Worm (Caenorhabditis elegans) whole organism, young adult: ENCODE results near the gene acdh-12.

Source experiments
- B0019.2 ChIP-seq: fragments of 200-800 bp; sonication (Bioruptor generic); conservative IDR thresholded peaks from 2 replicates; pipeline ENCODE4 v1.3.6; 2022; ENCODE audit warnings: missing genetic modification reagents, missing genetic modification characterization, missing compliant biosample characterization
- B0035.1 ChIP-seq: sonication (generic microtip); optimal IDR thresholded peaks from 2 replicates; lab custom pipeline; 2016; ENCODE audit warnings: missing genetic modification characterization, mild to moderate bottlenecking, missing compliant biosample characterization, missing genotype, missing genetic modification reagents
- C06A6.2 ChIP-seq: fragments of 200-800 bp; sonication (Bioruptor generic); conservative IDR thresholded peaks from 2 replicates; pipeline ENCODE4 v1.3.6; 2022; ENCODE audit warnings: missing genetic modification characterization, missing compliant biosample characterization
- F22D6.2 ChIP-seq: sonication (generic microtip); optimal IDR thresholded peaks from 2 replicates; lab custom pipeline; 2016; ENCODE audit warnings: mild to moderate bottlenecking, missing genetic modification characterization, missing compliant biosample characterization
- F23B12.7 ChIP-seq: sonication (generic microtip); optimal IDR thresholded peaks from 2 replicates; lab custom pipeline; 2017; ENCODE audit warnings: missing genetic modification characterization, mild to moderate bottlenecking, missing compliant biosample characterization, antibody characterized with exemption, moderate library complexity; ENCODE audit not compliant: insufficient read depth
- F37B4.10 ChIP-seq: fragments of 200-800 bp; sonication (Bioruptor generic); IDR thresholded peaks from 2 replicates; pipeline ENCODE4 v1.3.6; 2022; ENCODE audit warnings: missing genetic modification characterization, missing compliant biosample characterization
- F39B2.1 ChIP-seq: fragments of 200-800 bp; sonication (Bioruptor generic); IDR thresholded peaks from 2 replicates; pipeline ENCODE4 v1.3.6; 2022; ENCODE audit warnings: missing genetic modification reagents, missing genetic modification characterization, missing compliant biosample characterization
- F49E8.2 ChIP-seq: sonication (generic microtip); optimal IDR thresholded peaks from 3 replicates; lab custom pipeline; 2017; ENCODE audit warnings: missing genetic modification characterization, mild to moderate bottlenecking, missing compliant biosample characterization, antibody characterized with exemption, moderate library complexity; ENCODE audit not compliant: insufficient read depth
- T07F8.4 ChIP-seq: sonication (generic microtip); optimal IDR thresholded peaks from 2 replicates; lab custom pipeline; 2016; ENCODE audit warnings: mild to moderate bottlenecking, missing genetic modification characterization, moderate library complexity, missing compliant biosample characterization
- T26A5.8 ChIP-seq: sonication (generic microtip); optimal IDR thresholded peaks from 2 replicates; lab custom pipeline; 2016; ENCODE audit warnings: missing genetic modification characterization, missing compliant biosample characterization
- Y56A3A.18 ChIP-seq: fragments of 200-800 bp; sonication (Bioruptor generic); IDR thresholded peaks from 2 replicates; pipeline ENCODE4 v1.3.6; 2022; ENCODE audit warnings: missing genetic modification reagents, missing genetic modification characterization, missing compliant biosample characterization
- Y67H2A.10 ChIP-seq: fragments of 200-800 bp; sonication (Bioruptor generic); conservative IDR thresholded peaks from 2 replicates; pipeline ENCODE4 v1.3.6; 2022; ENCODE audit warnings: missing genetic modification reagents, missing genetic modification characterization, missing compliant biosample characterization
- attf-5 ChIP-seq: fragments of 200-800 bp; sonication (Bioruptor generic); optimal IDR thresholded peaks from 2 replicates; lab custom pipeline; 2018; ENCODE audit warnings: mild to moderate bottlenecking, missing genetic modification characterization, missing compliant biosample characterization
- ccch-3 ChIP-seq: fragments of 200-800 bp; sonication (Bioruptor generic); optimal IDR thresholded peaks from 2 replicates; lab custom pipeline; 2018; ENCODE audit warnings: mild to moderate bottlenecking, missing genetic modification characterization, missing compliant biosample characterization
- ceh-91 ChIP-seq: fragments of 200-800 bp; sonication (Bioruptor generic); IDR thresholded peaks from 2 replicates; pipeline ENCODE4 v1.3.6; 2022; ENCODE audit warnings: missing genetic modification reagents, missing genetic modification characterization, missing compliant biosample characterization
- die-1 ChIP-seq: sonication (generic microtip); optimal IDR thresholded peaks from 2 replicates; lab custom pipeline; 2016; ENCODE audit warnings: missing genotype, mild to moderate bottlenecking, missing genetic modification characterization, missing compliant biosample characterization
- dox-1 ChIP-seq: fragments of 200-800 bp; sonication (Bioruptor generic); IDR thresholded peaks from 2 replicates; pipeline ENCODE4 v1.3.6; 2022; ENCODE audit warnings: missing genetic modification reagents, missing genetic modification characterization, missing compliant biosample characterization
- egl-44 ChIP-seq: fragments of 200-800 bp; sonication (Bioruptor generic); IDR thresholded peaks from 2 replicates; pipeline ENCODE4 v1.3.6; 2022; ENCODE audit warnings: missing genetic modification reagents, missing genetic modification characterization, missing compliant biosample characterization
- egrh-3 ChIP-seq: fragments of 200-800 bp; sonication (Bioruptor generic); IDR thresholded peaks from 2 replicates; pipeline ENCODE4 v1.3.6; 2022; ENCODE audit warnings: missing genetic modification reagents, missing genetic modification characterization, missing compliant biosample characterization
- ekl-4 ChIP-seq: fragments of 200-800 bp; sonication (Bioruptor generic); IDR thresholded peaks from 2 replicates; pipeline ENCODE4 v1.3.6; 2022; ENCODE audit warnings: missing genetic modification reagents, missing genetic modification characterization, missing compliant biosample characterization
- hmg-1.2 ChIP-seq: fragments of 200-800 bp; sonication (Bioruptor generic); IDR thresholded peaks from 2 replicates; pipeline ENCODE4 v1.3.6; 2022; ENCODE audit warnings: missing genetic modification reagents, missing genetic modification characterization, missing compliant biosample characterization
- let-526 ChIP-seq: fragments of 200-800 bp; sonication (Bioruptor generic); IDR thresholded peaks from 2 replicates; pipeline ENCODE4 v1.3.6; 2022; ENCODE audit warnings: missing genetic modification reagents, missing genetic modification characterization, missing compliant biosample characterization
- lin-54 ChIP-seq: fragments of 200-800 bp; sonication (Bioruptor generic); optimal IDR thresholded peaks from 2 replicates; lab custom pipeline; 2018; ENCODE audit warnings: mild to moderate bottlenecking, missing genetic modification characterization, missing compliant biosample characterization
- lir-1 ChIP-seq: fragments of 200-800 bp; sonication (Bioruptor generic); conservative IDR thresholded peaks from 2 replicates; pipeline ENCODE4 v1.3.6; 2022; ENCODE audit warnings: missing genetic modification reagents, missing genetic modification characterization, missing compliant biosample characterization
- madf-10 ChIP-seq: sonication (generic microtip); optimal IDR thresholded peaks from 2 replicates; lab custom pipeline; 2016; ENCODE audit warnings: mild to moderate bottlenecking, missing genetic modification characterization, missing compliant biosample characterization
- madf-6 ChIP-seq: fragments of 200-800 bp; sonication (Bioruptor generic); IDR thresholded peaks from 2 replicates; pipeline ENCODE4 v1.3.6; 2022; ENCODE audit warnings: missing genetic modification reagents, missing genetic modification characterization, missing compliant biosample characterization
- mes-4 ChIP-seq: sonication (generic microtip); optimal IDR thresholded peaks from 2 replicates; lab custom pipeline; 2016; ENCODE audit warnings: missing genotype, missing genetic modification characterization, missing compliant biosample characterization
- nfyb-1 ChIP-seq: fragments of 200-800 bp; sonication (Bioruptor generic); IDR thresholded peaks from 2 replicates; pipeline ENCODE4 v1.3.6; 2022; ENCODE audit warnings: missing genetic modification reagents, missing genetic modification characterization, missing compliant biosample characterization
- nhr-120 ChIP-seq: fragments of 200-800 bp; sonication (Bioruptor generic); IDR thresholded peaks from 2 replicates; pipeline ENCODE4 v1.3.6; 2022; ENCODE audit warnings: missing genetic modification characterization, missing compliant biosample characterization
- nhr-80 ChIP-seq: sonication (generic microtip); optimal IDR thresholded peaks from 2 replicates; lab custom pipeline; 2016; ENCODE audit warnings: missing genetic modification characterization, missing compliant biosample characterization
- rcor-1 ChIP-seq: fragments of 200-800 bp; sonication (Bioruptor generic); IDR thresholded peaks from 2 replicates; pipeline ENCODE4 v1.3.6; 2022; ENCODE audit warnings: missing genetic modification reagents, missing genetic modification characterization, missing compliant biosample characterization
- sdz-38 ChIP-seq: sonication (generic microtip); optimal IDR thresholded peaks from 2 replicates; lab custom pipeline; 2016; ENCODE audit warnings: missing genotype, missing genetic modification characterization, missing compliant biosample characterization
- sptf-2 ChIP-seq: fragments of 200-800 bp; sonication (Bioruptor generic); optimal IDR thresholded peaks from 2 replicates; lab custom pipeline; 2018; ENCODE audit warnings: mild to moderate bottlenecking, missing genetic modification characterization, missing compliant biosample characterization
- tbp1 ChIP-seq: fragments of 200-800 bp; sonication (Bioruptor generic); optimal IDR thresholded peaks from 2 replicates; lab custom pipeline; 2018; ENCODE audit warnings: mild to moderate bottlenecking, missing genetic modification characterization, missing compliant biosample characterization
- tbx-9 ChIP-seq: sonication (generic microtip); optimal IDR thresholded peaks from 2 replicates; lab custom pipeline; 2016; ENCODE audit warnings: borderline replicate concordance, missing genetic modification characterization, inconsistent platforms, missing compliant biosample characterization
- xnd-1 ChIP-seq: sonication (generic microtip); optimal IDR thresholded peaks from 2 replicates; lab custom pipeline; 2016; ENCODE audit warnings: missing genotype, missing genetic modification reagents, missing genetic modification characterization, missing compliant biosample characterization
- zim-3 ChIP-seq: sonication (generic microtip); optimal IDR thresholded peaks from 2 replicates; lab custom pipeline; 2017; ENCODE audit warnings: mild to moderate bottlenecking, missing genetic modification characterization, moderate library complexity, missing compliant biosample characterization
- ztf-18 ChIP-seq: sonication (generic microtip); optimal IDR thresholded peaks from 2 replicates; lab custom pipeline; 2016; ENCODE audit warnings: missing genotype, mild to moderate bottlenecking, missing genetic modification characterization, missing compliant biosample characterization
- ztf-26 ChIP-seq: sonication (generic microtip); optimal IDR thresholded peaks from 2 replicates; lab custom pipeline; 2017; ENCODE audit warnings: missing genetic modification characterization, missing compliant biosample characterization

Gene acdh-12

ce11 chrII:7212059-7212458, 16.6 kb upstream of the acdh-12 start, which contains the start of gene E04F6.9 (continued):
- no peak for TF ChIP-seq T26A5.8 (tag; lab: Kevin White, UChicago)
- TF ChIP-seq ccch-3 (GFP tag; lab: Kevin White, UChicago) = no peak
- no peak for TF ChIP-seq F39B2.1 (GFP tag; lab: Robert Waterston, UW)
- TF ChIP-seq rcor-1 (GFP tag; lab: Robert Waterston, UW) = no peak

- TF ChIP-seq ztf-26 (tag; lab: Kevin White, UChicago) (no peak), sptf-2 (GFP tag; lab: Kevin White, UChicago) (no peak), die-1 (tag; lab: Kevin White, UChicago) (no peak), Y67H2A.10 (GFP tag; lab: Robert Waterston, UW) (no peak)
- TF ChIP-seq, all 124 proteins: peak for 0
Observed at ce11 chrII:7211280-7211679, 15.8 kb upstream of the acdh-12 start, which contains the start of gene E04F6.8. Gene E04F6.8, minus strand, starts transcription at chrII:7211380.

- no peak for TF ChIP-seq egrh-3 (GFP tag; lab: Robert Waterston, UW)
- no peak for TF ChIP-seq rcor-1 (GFP tag; lab: Robert Waterston, UW)
- TF ChIP-seq Y67H2A.10 (GFP tag; lab: Robert Waterston, UW) = no peak
- TF ChIP-seq B0035.1 (tag; lab: Kevin White, UChicago) = no peak
- TF ChIP-seq F22D6.2 (tag; lab: Kevin White, UChicago) = no peak
- TF ChIP-seq xnd-1 (tag; lab: Kevin White, UChicago) = no peak
- no peak for TF ChIP-seq F37B4.10 (GFP tag; lab: Robert Waterston, UW)
- no peak for TF ChIP-seq sdz-38 (tag; lab: Kevin White, UChicago)
- no peak for TF ChIP-seq nfyb-1 (GFP tag; lab: Robert Waterston, UW)
- no peak for TF ChIP-seq ztf-18
- TF ChIP-seq B0019.2 (GFP tag; lab: Robert Waterston, UW) = no peak
- TF ChIP-seq zim-3 (tag; lab: Kevin White, UChicago) = no peak
- no peak for TF ChIP-seq lir-1 (GFP tag; lab: Robert Waterston, UW)
- TF ChIP-seq mes-4 (tag; lab: Kevin White, UChicago) = no peak
Observed at ce11 chrII:7210187-7210586, 14.7 kb upstream of the acdh-12 start, which contains the start of gene E04F6.15. Gene E04F6.15, minus strand, starts transcription at chrII:7210287.

- TF ChIP-seq madf-10 (tag; lab: Kevin White, UChicago) = no peak
- peak; percentile 25 for TF ChIP-seq nhr-80
Observed at ce11 chrII:7208184-7208583, 12.7 kb upstream of the acdh-12 start, which contains the start of gene dhs-7. Gene dhs-7, minus strand, starts transcription at chrII:7208460.

- no peak for TF ChIP-seq F37B4.10 (GFP tag; lab: Robert Waterston, UW)
- no peak for TF ChIP-seq F49E8.2 (tag; lab: Kevin White, UChicago)
- no peak for TF ChIP-seq egl-44 (GFP tag; lab: Robert Waterston, UW)
- TF ChIP-seq F23B12.7 (tag; lab: Kevin White, UChicago) = no peak
- no peak for TF ChIP-seq lin-54 (GFP tag; lab: Kevin White, UChicago)
- no peak for TF ChIP-seq die-1 (tag; lab: Kevin White, UChicago)
- no peak for TF ChIP-seq let-526 (GFP tag; lab: Robert Waterston, UW)
- no peak for TF ChIP-seq madf-6
- TF ChIP-seq ekl-4 (GFP tag; lab: Robert Waterston, UW) = no peak
- no peak for TF ChIP-seq T07F8.4
- no peak for TF ChIP-seq nhr-120 (GFP tag; lab: Robert Waterston, UW)
- no peak for TF ChIP-seq attf-5 (GFP tag; lab: Kevin White, UChicago)
- TF ChIP-seq tbx-9 (tag; lab: Kevin White, UChicago) = no peak
- no peak for TF ChIP-seq dox-1
- TF ChIP-seq C06A6.2 (GFP tag; lab: Robert Waterston, UW) = no peak
- no peak for TF ChIP-seq tbp1 (GFP tag; lab: Kevin White, UChicago)
- no peak for TF ChIP-seq ceh-91 (GFP tag; lab: Robert Waterston, UW)
- no peak for TF ChIP-seq nhr-80
- TF ChIP-seq Y56A3A.18 (GFP tag; lab: Robert Waterston, UW) = no peak
- no peak for TF ChIP-seq hmg-1.2 (GFP tag; lab: Robert Waterston, UW)
- TF ChIP-seq, all 124 proteins: peak for 0
Observed at ce11 chrII:7207649-7208048, 12.2 kb upstream of the acdh-12 start.
